Fruit fly (Drosophila melanogaster): ENCODE measurements around the gene Axn.

Axn gene

DNA sequence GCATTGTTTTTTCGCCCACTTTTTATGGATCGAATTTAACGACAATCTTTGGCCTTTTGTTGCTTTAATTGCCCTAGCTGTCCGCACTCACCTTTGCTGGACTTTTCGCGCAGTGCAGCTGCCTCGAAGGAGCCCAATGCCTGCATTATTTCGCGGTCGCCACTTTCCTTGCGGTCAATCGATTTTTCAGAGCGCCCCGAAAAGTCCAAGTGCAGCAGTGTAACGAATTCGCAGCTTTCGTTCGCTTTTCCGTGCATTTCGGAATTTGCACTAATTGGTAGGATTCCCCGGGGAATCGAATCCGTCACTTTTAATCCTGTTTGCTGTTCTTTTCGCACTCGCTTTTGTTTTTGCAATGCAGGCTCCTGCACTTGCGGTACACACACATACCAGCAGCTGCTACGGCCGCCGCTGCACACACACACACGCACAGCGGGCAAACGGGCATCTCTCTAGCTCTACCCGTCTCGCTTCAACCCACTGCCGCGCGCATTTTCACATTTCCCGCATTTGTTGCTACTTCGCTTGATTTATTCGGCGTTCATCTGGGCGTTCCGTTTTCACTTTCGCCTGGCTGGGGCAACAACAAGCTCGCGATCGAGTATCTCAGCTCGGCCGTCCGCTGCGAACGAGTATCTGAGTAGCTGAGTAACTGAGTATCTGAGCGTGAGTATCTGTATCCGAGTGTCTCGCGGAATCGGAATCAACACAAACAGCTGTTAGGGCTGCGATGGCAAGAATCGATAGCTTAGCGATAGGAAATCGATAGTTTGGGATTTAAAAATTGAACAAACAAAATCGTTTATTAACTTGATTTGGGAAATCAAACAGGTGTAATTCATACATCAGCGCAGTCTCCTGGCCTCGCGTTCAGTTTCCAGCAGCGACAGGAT, 837 bp upstream of the Axn start, which contains the start of gene Mgat2 (continued):
- TF ChIP-seq CHES-1-like (GFP tag; optimal IDR thresholded peaks at IDR 0.05), result peak; percentile 44
- TF ChIP-seq Bdp1 (GFP tag; optimal IDR thresholded peaks at IDR 0.05), result no peak
- TF ChIP-seq Fer1 (GFP tag; optimal IDR thresholded peaks at IDR 0.05), result peak; percentile 74
- TF ChIP-seq Eip74EF (GFP tag; optimal IDR thresholded peaks at IDR 0.05), result peak in 1 of 2 experiments; percentile 61
- TF ChIP-seq CG4282 (GFP tag; optimal IDR thresholded peaks at IDR 0.05), result no peak
- TF ChIP-seq CG13123 (GFP tag; optimal IDR thresholded peaks at IDR 0.05), result no peak
- no peak for TF ChIP-seq lilli (GFP tag; optimal IDR thresholded peaks at IDR 0.05)
- TF ChIP-seq cas (GFP tag; IDR thresholded peaks at IDR 0.05), result no peak
- TF ChIP-seq Trl (optimal IDR thresholded peaks at IDR 0.05), result peak; percentile 45 to 61
- peak; percentile 30 for TF ChIP-seq Trl (GFP tag; optimal IDR thresholded peaks at IDR 0.05)
- no peak for TF ChIP-seq dmrt99B (tag; optimal IDR thresholded peaks at IDR 0.05)
- no peak for TF ChIP-seq maf-S (GFP tag; optimal IDR thresholded peaks at IDR 0.05)
- no peak for TF ChIP-seq CG6272 (GFP tag; IDR thresholded peaks at IDR 0.05)
- no peak for TF ChIP-seq CG15514 (GFP tag; optimal IDR thresholded peaks at IDR 0.05)
- TF ChIP-seq H15 (GFP tag; IDR thresholded peaks at IDR 0.05), result no peak
- TF ChIP-seq CG11695 (GFP tag; IDR thresholded peaks at IDR 0.05), result peak; percentile 30; the same call in 1 of the 3 replicates
- TF ChIP-seq CG17328 (GFP tag; IDR thresholded peaks at IDR 0.05), result no peak
- TF ChIP-seq CG1602 (GFP tag; optimal IDR thresholded peaks at IDR 0.05), result no peak
- TF ChIP-seq jigr1 (GFP tag; IDR thresholded peaks at IDR 0.05), result no peak
- no peak for TF ChIP-seq Fer2 (tag; optimal IDR thresholded peaks at IDR 0.05)
- TF ChIP-seq NC2α (GFP tag; optimal IDR thresholded peaks at IDR 0.05), result no peak
- TF ChIP-seq sr (GFP tag; IDR thresholded peaks at IDR 0.05), result 0 out of 3 replicates have a peak, but pooled peaks have one; percentile 35
- no peak for TF ChIP-seq psq (GFP tag; optimal IDR thresholded peaks at IDR 0.05)
- no peak for TF ChIP-seq CG9797 (GFP tag; optimal IDR thresholded peaks at IDR 0.05)
- peak; percentile 77; the same call in 2 of the 3 replicates for TF ChIP-seq mld (GFP tag; IDR thresholded peaks at IDR 0.05; ENCODE audit: partially characterized antibody)
- no peak for TF ChIP-seq CG4424 (GFP tag; optimal IDR thresholded peaks at IDR 0.05)
- peak; percentile 47 for TF ChIP-seq CrebB (tag; optimal IDR thresholded peaks at IDR 0.05)
- no peak for TF ChIP-seq CG2889 (GFP tag; IDR thresholded peaks at IDR 0.05)
- peak; percentile 11 for TF ChIP-seq CG13624 (GFP tag; optimal IDR thresholded peaks at IDR 0.05)
- peak; percentile 55 for TF ChIP-seq CG6813 (GFP tag; optimal IDR thresholded peaks at IDR 0.05)
- TF ChIP-seq CG30431 (GFP tag; optimal IDR thresholded peaks at IDR 0.05), result no peak
- TF ChIP-seq ham (GFP tag; IDR thresholded peaks at IDR 0.05), result no peak
- no peak for TF ChIP-seq prd (optimal IDR thresholded peaks at IDR 0.05)
- no peak for TF ChIP-seq prd (GFP tag; IDR thresholded peaks at IDR 0.05)
- TF ChIP-seq CG7357 (GFP tag; IDR thresholded peaks at IDR 0.05), result no peak
- peak; percentile 39; the same call in 1 of the 2 replicates for TF ChIP-seq sens-2 (GFP tag; IDR thresholded peaks at IDR 0.05)
- TF ChIP-seq CG9437 (GFP tag; optimal IDR thresholded peaks at IDR 0.05), result no peak
- no peak for TF ChIP-seq insv (GFP tag; optimal IDR thresholded peaks at IDR 0.05)
- TF ChIP-seq sug (tag; optimal IDR thresholded peaks at IDR 0.05), result peak; percentile 55
- no peak for TF ChIP-seq CG9817 (tag; optimal IDR thresholded peaks at IDR 0.05)
- peak; percentile 97 for TF ChIP-seq HLHmδ (GFP tag; optimal IDR thresholded peaks at IDR 0.05)
- TF ChIP-seq tll (GFP tag; optimal IDR thresholded peaks at IDR 0.05), result peak in 1 of 2 experiments; percentile 45
- TF ChIP-seq sima (GFP tag; optimal IDR thresholded peaks at IDR 0.05), result no peak
- no peak for TF ChIP-seq Lpt (GFP tag; optimal IDR thresholded peaks at IDR 0.05)
- TF ChIP-seq cwo (GFP tag; optimal IDR thresholded peaks at IDR 0.05), result no peak
- TF ChIP-seq Hr39 (optimal IDR thresholded peaks at IDR 0.05), result no peak
- no peak for TF ChIP-seq Vsx1 (GFP tag; optimal IDR thresholded peaks at IDR 0.05)
- TF ChIP-seq CG7963 (GFP tag; IDR thresholded peaks at IDR 0.05; ENCODE audit: partially characterized antibody), result peak; percentile 82
- TF ChIP-seq CG17612 (GFP tag; IDR thresholded peaks at IDR 0.05), result no peak
- TF ChIP-seq Sox102F (GFP tag; optimal IDR thresholded peaks at IDR 0.05), result no peak

Measured in whole organism, embryonic.